Worm (Caenorhabditis elegans) whole organism, L4 larva: ENCODE results near the gene zzz-1.

Source experiments
- T20F7.1 ChIP-seq: fragments of 200-800 bp; sonication (Bioruptor generic); optimal IDR thresholded peaks from 2 replicates; lab custom pipeline; 2018; ENCODE audit warnings: mild to moderate bottlenecking, missing genetic modification characterization, missing compliant biosample characterization
- Y105C5A.15 ChIP-seq: fragments of 200-800 bp; sonication (Bioruptor generic); IDR thresholded peaks from 2 replicates; pipeline ENCODE4 v1.3.6; 2022; ENCODE audit warnings: missing genetic modification characterization, missing compliant biosample characterization
- Y48G9A.11 ChIP-seq: fragments of 200-800 bp; sonication (Bioruptor generic); IDR thresholded peaks from 2 replicates; pipeline ENCODE4 v1.3.6; 2022; ENCODE audit warnings: missing genetic modification reagents, missing genetic modification characterization, missing compliant biosample characterization
- ZK337.2 ChIP-seq: fragments of 200-800 bp; sonication (Bioruptor generic); IDR thresholded peaks from 2 replicates; pipeline ENCODE4 v1.3.6; 2022; ENCODE audit warnings: missing genetic modification reagents, missing genetic modification characterization, missing compliant biosample characterization
- aha-1 ChIP-seq: fragments of 150-350 bp; peaks from one replicate; lab custom pipeline; 2014; ENCODE audit warnings: missing biosample characterization, missing genetic modification characterization
- attf-4 ChIP-seq: sonication (generic microtip); optimal IDR thresholded peaks from 3 replicates; lab custom pipeline; 2017; ENCODE audit warnings: missing biosample characterization, missing genetic modification characterization
- ces-1 ChIP-seq: fragments of 150-350 bp; sonication (generic microtip); optimal IDR thresholded peaks from 4 replicates; lab custom pipeline; 2014; ENCODE audit warnings: missing biosample characterization, missing genetic modification reagents, missing genetic modification characterization
- cey-2 ChIP-seq: sonication (generic microtip); optimal IDR thresholded peaks from 3 replicates; lab custom pipeline; 2017; ENCODE audit warnings: missing genetic modification characterization, mild to moderate bottlenecking, missing compliant biosample characterization, antibody characterized with exemption, borderline replicate concordance; ENCODE audit not compliant: insufficient read depth
- daf-16 ChIP-seq, 3 experiments: sonication (generic microtip); optimal IDR thresholded peaks; 2 replicates each; lab custom pipeline; 2016 to 2017; ENCODE audit warnings: missing genetic modification characterization in 3 of 3, missing genetic modification reagents in 3 of 3, mild to moderate bottlenecking in 2 of 3, missing compliant biosample characterization in 2 of 3, missing biosample characterization in 1 of 3, moderate library complexity in 1 of 3
- daf-19 ChIP-seq: fragments of 200-800 bp; sonication (Bioruptor generic); conservative IDR thresholded peaks from 2 replicates; pipeline ENCODE4 v1.3.6; 2022; ENCODE audit warnings: missing genetic modification characterization, missing compliant biosample characterization
- daf-8 ChIP-seq: fragments of 200-800 bp; sonication (Bioruptor generic); IDR thresholded peaks from 2 replicates; pipeline ENCODE4 v1.3.6; 2022; ENCODE audit warnings: missing genetic modification characterization, missing compliant biosample characterization
- dmd-6 ChIP-seq: fragments of 200-800 bp; sonication (Bioruptor generic); IDR thresholded peaks from 2 replicates; pipeline ENCODE4 v1.3.6; 2022; ENCODE audit warnings: missing genetic modification reagents, missing genetic modification characterization, missing compliant biosample characterization
- dmd-8 ChIP-seq: fragments of 200-800 bp; sonication (Bioruptor generic); IDR thresholded peaks from 2 replicates; pipeline ENCODE4 v1.3.6; 2022; ENCODE audit warnings: missing genetic modification characterization, missing compliant biosample characterization
- dpl-1 ChIP-seq: fragments of 150-350 bp; optimal IDR thresholded peaks from 2 replicates; lab custom pipeline; 2014; ENCODE audit warnings: missing biosample characterization, missing genetic modification reagents, missing genetic modification characterization
- dve-1 ChIP-seq: sonication (generic microtip); optimal IDR thresholded peaks from 2 replicates; lab custom pipeline; 2017; ENCODE audit warnings: antibody characterized with exemption, mild to moderate bottlenecking, missing genetic modification characterization, missing compliant biosample characterization; ENCODE audit not compliant: insufficient read depth
- fkh-10 ChIP-seq: fragments of 150-350 bp; optimal IDR thresholded peaks from 2 replicates; lab custom pipeline; 2014; ENCODE audit warnings: missing biosample characterization, missing genetic modification reagents, missing genetic modification characterization
- hif-1 ChIP-seq, 2 experiments: sonication (generic microtip); optimal IDR thresholded peaks; 2 replicates each; lab custom pipeline; 2016 to 2017; ENCODE audit warnings: missing compliant biosample characterization in 2 of 2, missing genetic modification characterization in 2 of 2, missing genetic modification reagents in 2 of 2, missing genotype in 2 of 2, mild to moderate bottlenecking in 1 of 2
- hlh-11 ChIP-seq: fragments of 200-800 bp; sonication (Bioruptor generic); optimal IDR thresholded peaks from 2 replicates; lab custom pipeline; 2018; ENCODE audit warnings: mild to moderate bottlenecking, missing genetic modification characterization, missing compliant biosample characterization
- hlh-30 ChIP-seq: sonication (generic microtip); optimal IDR thresholded peaks from 2 replicates; lab custom pipeline; 2017; ENCODE audit warnings: antibody characterized with exemption, mild to moderate bottlenecking, missing genetic modification characterization, missing compliant biosample characterization; ENCODE audit not compliant: insufficient read depth
- lin-29 ChIP-seq: fragments of 200-800 bp; sonication (Bioruptor generic); IDR thresholded peaks from 2 replicates; pipeline ENCODE4 v1.3.6; 2022; ENCODE audit warnings: missing genetic modification reagents, missing genetic modification characterization, missing compliant biosample characterization
- lin-39 ChIP-seq: fragments of 150-350 bp; optimal IDR thresholded peaks from 2 replicates; lab custom pipeline; 2014; ENCODE audit warnings: missing biosample characterization, missing genetic modification reagents, missing genetic modification characterization
- lir-3 ChIP-seq: sonication (generic microtip); optimal IDR thresholded peaks from 2 replicates; lab custom pipeline; 2016; ENCODE audit warnings: mild to moderate bottlenecking, missing genetic modification characterization, missing compliant biosample characterization
- lsy-2 ChIP-seq, 2 experiments: fragments of 150-350 bp in 1 of 2; sonication (generic microtip) in 1 of 2; optimal IDR thresholded peaks; 2 replicates each; lab custom pipeline; 2014 to 2017; ENCODE audit warnings: missing biosample characterization in 2 of 2, missing genetic modification characterization in 2 of 2
- madf-5 ChIP-seq, 2 experiments: fragments of 200-800 bp; sonication (Bioruptor generic); IDR thresholded peaks; 2 replicates each; pipeline ENCODE4 v1.3.6; 2022; ENCODE audit warnings: missing compliant biosample characterization in 2 of 2, missing genetic modification characterization in 2 of 2
- mdl-1 ChIP-seq, 2 experiments: fragments of 150-350 bp in 1 of 2; sonication (generic microtip) in 1 of 2; optimal IDR thresholded peaks; 2 replicates each; lab custom pipeline; 2014 to 2017; ENCODE audit warnings: missing biosample characterization in 2 of 2, missing genetic modification characterization in 2 of 2
- mdt-29 ChIP-seq: fragments of 200-800 bp; sonication (Bioruptor generic); IDR thresholded peaks from 2 replicates; pipeline ENCODE4 v1.3.6; 2022; ENCODE audit warnings: missing genetic modification reagents, missing genetic modification characterization, missing compliant biosample characterization
- mxl-3 ChIP-seq: fragments of 200-800 bp; sonication (Bioruptor generic); optimal IDR thresholded peaks from 2 replicates; lab custom pipeline; 2018; ENCODE audit warnings: mild to moderate bottlenecking, missing genetic modification characterization, missing compliant biosample characterization
- nhr-28 ChIP-seq: fragments of 150-350 bp; optimal IDR thresholded peaks from 2 replicates; lab custom pipeline; 2014; ENCODE audit warnings: missing biosample characterization, missing genetic modification characterization
- nhr-41 ChIP-seq: fragments of 200-800 bp; sonication (Bioruptor generic); IDR thresholded peaks from 2 replicates; pipeline ENCODE4 v1.3.6; 2022; ENCODE audit warnings: missing genetic modification reagents, missing genetic modification characterization, missing compliant biosample characterization
- nhr-48 ChIP-seq: sonication (generic microtip); optimal IDR thresholded peaks from 2 replicates; lab custom pipeline; 2016; ENCODE audit warnings: mild to moderate bottlenecking, missing genetic modification characterization, missing compliant biosample characterization
- nhr-77 ChIP-seq: fragments of 150-350 bp; optimal IDR thresholded peaks from 2 replicates; lab custom pipeline; 2014; ENCODE audit warnings: missing biosample characterization, missing genetic modification characterization
- pha-4 ChIP-seq, 2 experiments: fragments of 150-350 bp in 1 of 2; fragments of 200-800 bp in 1 of 2; sonication (Bioruptor generic) in 1 of 2; IDR thresholded peaks in 1 of 2; optimal IDR thresholded peaks in 1 of 2; 2 replicates each; pipeline versions ENCODE4 v1.3.6 to Lab custom; 2014 to 2022; ENCODE audit warnings: missing genetic modification characterization in 2 of 2, missing genetic modification reagents in 2 of 2, missing biosample characterization in 1 of 2, missing compliant biosample characterization in 1 of 2
- php-3 ChIP-seq: fragments of 200-800 bp; sonication (Bioruptor generic); IDR thresholded peaks from 2 replicates; pipeline ENCODE4 v1.3.6; 2022; ENCODE audit warnings: missing genetic modification reagents, missing genetic modification characterization, missing compliant biosample characterization
- pqm-1 ChIP-seq: sonication (generic microtip); optimal IDR thresholded peaks from 2 replicates; lab custom pipeline; 2017; ENCODE audit warnings: missing biosample characterization, missing genetic modification characterization
- rbr-2 ChIP-seq: sonication (generic microtip); optimal IDR thresholded peaks from 2 replicates; lab custom pipeline; 2016; ENCODE audit warnings: missing genotype, missing genetic modification characterization, missing compliant biosample characterization
- unc-62 ChIP-seq, 3 experiments: fragments of 150-350 bp in 1 of 3; sonication (generic microtip); optimal IDR thresholded peaks in 2 of 3; peaks in 1 of 3; 1 replicate in 1 of 3; 2 replicates in 2 of 3; lab custom pipeline; 2014 to 2017; ENCODE audit warnings: missing biosample characterization in 3 of 3, missing genetic modification characterization in 3 of 3, missing genetic modification reagents in 3 of 3, missing genotype in 1 of 3

The zzz-1 gene

ce11 chrV:10860526-10861037, 48.4 kb downstream of the zzz-1 start:
- TF ChIP-seq madf-5 (GFP tag; IDR thresholded peaks at IDR 0.05; lab: Robert Waterston, UW) (no peak), unc-62 (GFP tag; optimal IDR thresholded peaks at IDR 0.05 in 1 of 2; lab: Kevin White, UChicago) (peak in 1 of 2 experiments; percentile 98), unc-62 (tag; optimal IDR thresholded peaks at IDR 0.05; lab: Kevin White, UChicago) (no peak)

DNA sequence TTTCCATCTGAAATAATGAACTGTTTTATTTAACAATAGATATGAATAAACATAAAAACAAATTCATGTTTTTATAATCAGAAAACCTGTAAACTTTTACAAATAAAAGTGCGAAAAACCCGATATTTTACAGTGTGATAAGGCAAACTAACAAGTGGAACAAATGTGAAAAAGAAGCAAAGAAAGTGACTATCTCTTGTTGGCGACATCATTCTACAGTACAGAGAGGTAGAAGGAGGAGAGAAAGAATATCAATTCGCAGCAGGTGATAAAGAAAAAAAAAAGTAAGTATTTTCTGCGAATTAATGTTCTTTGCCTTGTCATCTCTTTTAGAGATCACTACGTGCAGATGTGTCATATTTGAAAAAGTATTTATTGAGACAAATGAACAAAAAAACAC, 49.2 kb downstream of the zzz-1 start:
- TF ChIP-seq unc-62 (GFP tag; optimal IDR thresholded peaks at IDR 0.05 in 1 of 2; lab: Kevin White, UChicago) (peak in 1 of 2 experiments; percentile 2), unc-62 (tag; optimal IDR thresholded peaks at IDR 0.05; lab: Kevin White, UChicago) (no peak), dmd-6 (GFP tag; lab: Robert Waterston, UW) (peak; percentile 74), hlh-30 (tag; lab: Kevin White, UChicago) (peak; percentile 23), T20F7.1 (no peak), nhr-77 (peak; percentile 69), rbr-2 (no peak), dpl-1 (peak; percentile 4), daf-16 (GFP tag; optimal IDR thresholded peaks at IDR 0.05; lab: Kevin White, UChicago) (no peak), daf-16 (tag; optimal IDR thresholded peaks at IDR 0.05; lab: Kevin White, UChicago) (peak; percentile 63), Y105C5A.15 (GFP tag; lab: Robert Waterston, UW) (no peak), daf-19 (GFP tag; lab: Robert Waterston, UW) (no peak), pqm-1 (peak; percentile 94), ZK337.2 (GFP tag; lab: Robert Waterston, UW) (no peak), pha-4 (GFP tag; IDR thresholded peaks at IDR 0.05; lab: Robert Waterston, UW) (no peak), pha-4 (tag; optimal IDR thresholded peaks at IDR 0.05; lab: Kevin White, UChicago) (no peak), cey-2 (tag; lab: Kevin White, UChicago) (peak; percentile 26), lir-3 (tag; lab: Kevin White, UChicago) (no peak), mxl-3 (GFP tag; lab: Kevin White, UChicago) (peak; percentile 23), nhr-28 (peak; percentile 91), dmd-8 (GFP tag; lab: Robert Waterston, UW) (no peak), aha-1 (tag; lab: Kevin White, UChicago) (peak; percentile 99), mdl-1 (tag; optimal IDR thresholded peaks at IDR 0.05; lab: Kevin White, UChicago) (peak in 1 of 2 experiments; percentile 43), mdt-29 (no peak), hlh-11 (tag; lab: Kevin White, UChicago) (peak; percentile 67), nhr-41 (GFP tag; lab: Robert Waterston, UW) (no peak), dve-1 (tag; lab: Kevin White, UChicago) (peak; percentile 55), fkh-10 (GFP tag; lab: Kevin White, UChicago) (no peak), lin-39 (no peak), lsy-2 (tag; optimal IDR thresholded peaks at IDR 0.05; lab: Kevin White, UChicago) (peak in 1 of 2 experiments; percentile 43), Y48G9A.11 (GFP tag; lab: Robert Waterston, UW) (no peak), nhr-48 (peak; percentile 36), daf-8 (GFP tag; lab: Robert Waterston, UW) (no peak), php-3 (GFP tag; lab: Robert Waterston, UW) (peak; percentile 60; the same call in 1 of the 2 replicates), hif-1 (tag; optimal IDR thresholded peaks at IDR 0.05; lab: Kevin White, UChicago) (peak in 1 of 2 experiments; percentile 33)
- TF ChIP-seq, all 104 proteins: peak for 18

- TF ChIP-seq lin-29 (no peak), hlh-30 (tag; lab: Kevin White, UChicago) (peak; percentile 73), dve-1 (tag; lab: Kevin White, UChicago) (peak; percentile 9), daf-16 (GFP tag; optimal IDR thresholded peaks at IDR 0.05; lab: Kevin White, UChicago) (no peak), daf-16 (tag; optimal IDR thresholded peaks at IDR 0.05; lab: Kevin White, UChicago) (peak; percentile 77), mxl-3 (GFP tag; lab: Kevin White, UChicago) (peak; percentile 32), attf-4 (no peak), daf-8 (GFP tag; lab: Robert Waterston, UW) (no peak), dmd-6 (GFP tag; lab: Robert Waterston, UW) (peak; percentile 84), php-3 (GFP tag; lab: Robert Waterston, UW) (0 out of 2 replicates have a peak, but pooled peaks have one; percentile 39), aha-1 (tag; lab: Kevin White, UChicago) (peak; percentile 80), unc-62 (GFP tag; optimal IDR thresholded peaks at IDR 0.05 in 1 of 2; lab: Kevin White, UChicago) (peak in 1 of 2 experiments; percentile 71), unc-62 (tag; optimal IDR thresholded peaks at IDR 0.05; lab: Kevin White, UChicago) (no peak), ces-1 (no peak)
Observed at ce11 chrV:10859048-10859637, 49.8 kb downstream of the zzz-1 start.
